Worm (Caenorhabditis elegans) whole organism, L2 larva: Measurements from ENCODE around the gene C49C8.2.

Experiments used
- elt-3 ChIP-seq: sonication (generic microtip); optimal IDR thresholded peaks from 2 replicates; lab custom pipeline; 2017; ENCODE audit warnings: missing biosample characterization, missing genetic modification characterization
- lin-11 ChIP-seq: fragments of 150-350 bp; sonication (generic microtip); optimal IDR thresholded peaks from 2 replicates; lab custom pipeline; 2014; ENCODE audit warnings: missing biosample characterization, missing genetic modification characterization, inconsistent platforms, mixed read lengths

Gene C49C8.2

ce11 chrIV:8697436-8697835 is 46.5 kb downstream of the C49C8.2 start, which contains the start of gene ttll-11:
ttll-11 (plus strand) TSS chrIV:8697736.
- no peak for TF ChIP-seq elt-3
- peak; percentile 1 for TF ChIP-seq lin-11 (tag; lab: Kevin White, UChicago)
